ENCODE assay signal across 5 fruit fly cellular contexts in the genomic region with DNA sequence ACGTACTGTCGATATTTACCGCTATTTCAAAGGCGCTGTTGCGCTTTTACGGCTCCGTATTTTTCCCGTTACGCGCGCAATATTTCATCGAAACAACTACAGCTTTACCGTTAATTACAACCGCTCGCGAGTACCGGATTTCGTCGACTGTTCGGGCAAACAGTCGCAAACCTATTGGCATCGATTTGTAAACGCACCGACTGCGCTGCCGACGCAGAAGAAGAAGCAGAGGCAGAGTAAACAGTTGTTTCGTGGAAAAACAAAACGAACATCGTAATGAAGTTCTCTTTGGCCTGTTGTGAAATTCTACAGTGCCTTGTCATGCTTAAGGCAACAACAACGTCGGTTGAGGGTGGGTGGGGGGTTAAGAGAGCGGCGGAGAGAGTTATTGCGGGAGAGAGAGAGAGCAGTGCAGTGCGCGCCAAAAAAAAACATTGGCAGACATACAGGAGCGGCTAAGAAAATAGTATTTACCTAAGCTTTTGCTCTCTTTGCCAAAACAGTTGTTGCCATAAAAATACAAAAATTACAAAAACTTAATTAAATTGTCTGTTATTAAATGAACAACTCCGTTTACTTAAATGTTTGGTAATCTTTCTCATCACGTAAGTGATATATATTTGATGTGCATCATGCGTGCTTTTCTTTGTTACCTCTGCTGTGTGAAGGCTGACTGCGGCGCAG.
TF ChIP-seq lines count a peak whose summit lies in the region.

Gene CG5953, minus strand, starts transcription at position 176 of the 684 bp plus-strand sequence.

TF ChIP-seq in whole organism, adult, 20 proteins besides CTCF, POLR2A, EP300 and RAD21 (continued from another document):
- peak; percentile 96 for TF ChIP-seq CG33017 (tag; optimal IDR thresholded peaks at IDR 0.05; lab: Kevin White, UChicago)
- peak; percentile 64 for TF ChIP-seq Crg-1 (GFP tag; optimal IDR thresholded peaks at IDR 0.05; lab: Kevin White, UChicago)
- TF ChIP-seq CG1620 (GFP tag; optimal IDR thresholded peaks at IDR 0.05; lab: Kevin White, UChicago): peak; percentile 45
- peak; percentile 89 for TF ChIP-seq CG14711 (tag; optimal IDR thresholded peaks at IDR 0.05; lab: Kevin White, UChicago)
- TF ChIP-seq kay (GFP tag; lab: Kevin White, UChicago; ENCODE audit: borderline replicate concordance): peak; percentile 86
TF ChIP-seq in whole organism, adult: peak in this region for 20.

TF ChIP-seq in whole organism, embryonic, 481 proteins besides CTCF, POLR2A, EP300 and RAD21 (continued from another document and continues in another):
- TF ChIP-seq cwo (GFP tag; optimal IDR thresholded peaks at IDR 0.05; lab: Kevin White, UChicago) (peak; percentile 96), Ravus (GFP tag; IDR thresholded peaks at IDR 0.05; lab: Robert Waterston, UW) (peak; percentile 91), CG1024 (GFP tag; IDR thresholded peaks at IDR 0.05; lab: Robert Waterston, UW) (peak; percentile 89), CG8290 (GFP tag; optimal IDR thresholded peaks at IDR 0.05; lab: Kevin White, UChicago) (peak; percentile 68), CG8290 (tag; optimal IDR thresholded peaks at IDR 0.05; lab: Kevin White, UChicago) (peak; percentile 80 to 82), CG11696 (GFP tag; IDR thresholded peaks at IDR 0.05; lab: Robert Waterston, UW) (peak; percentile 100), Optix (GFP tag; IDR thresholded peaks at IDR 0.05; lab: Robert Waterston, UW) (peak; percentile 83), CG15479 (GFP tag; optimal IDR thresholded peaks at IDR 0.05; lab: Kevin White, UChicago) (peak; percentile 67), cas (GFP tag; IDR thresholded peaks at IDR 0.05; lab: Robert Waterston, UW) (peak; percentile 79), CG15073 (GFP tag; optimal IDR thresholded peaks at IDR 0.05; lab: Kevin White, UChicago) (peak; percentile 68), CG3281 (GFP tag; optimal IDR thresholded peaks at IDR 0.05; lab: Kevin White, UChicago) (peak; percentile 98), psq (GFP tag; optimal IDR thresholded peaks at IDR 0.05; lab: Kevin White, UChicago) (no peak), CG30431 (GFP tag; optimal IDR thresholded peaks at IDR 0.05; lab: Kevin White, UChicago) (peak; percentile 94), CG7928 (GFP tag; optimal IDR thresholded peaks at IDR 0.05; lab: Kevin White, UChicago) (peak; percentile 75), CG10147 (GFP tag; optimal IDR thresholded peaks at IDR 0.05; lab: Kevin White, UChicago) (peak; percentile 97), Dip2 (GFP tag; IDR thresholded peaks at IDR 0.05; lab: Robert Waterston, UW) (peak; percentile 58; the same call in 1 of the 2 replicates), fd96Cb (tag; optimal IDR thresholded peaks at IDR 0.05; lab: Kevin White, UChicago) (peak; percentile 97), CG11456 (GFP tag; IDR thresholded peaks at IDR 0.05; lab: Robert Waterston, UW) (peak; percentile 90), BtbVII (GFP tag; optimal IDR thresholded peaks at IDR 0.05; lab: Kevin White, UChicago) (peak; percentile 97), slou (GFP tag; optimal IDR thresholded peaks at IDR 0.05; lab: Kevin White, UChicago) (peak; percentile 90), nerfin-1 (tag; optimal IDR thresholded peaks at IDR 0.05; lab: Kevin White, UChicago) (peak; percentile 94), D19A (tag; optimal IDR thresholded peaks at IDR 0.05; lab: Kevin White, UChicago) (peak; percentile 93), CG14014 (GFP tag; IDR thresholded peaks at IDR 0.05; lab: Robert Waterston, UW) (peak; percentile 95), stc (GFP tag; IDR thresholded peaks at IDR 0.05; lab: Robert Waterston, UW) (peak; percentile 97), CG6791 (GFP tag; IDR thresholded peaks at IDR 0.05; lab: Robert Waterston, UW; ENCODE audit: partially characterized antibody) (no peak; the same call in 2 of the 3 replicates), Dad (GFP tag; optimal IDR thresholded peaks at IDR 0.05; lab: Kevin White, UChicago) (peak; percentile 71), ci (GFP tag; IDR thresholded peaks at IDR 0.05; lab: Robert Waterston, UW) (peak; percentile 97), CG15269 (tag; optimal IDR thresholded peaks at IDR 0.05; lab: Kevin White, UChicago) (peak; percentile 96)

TF ChIP-seq in whole organism, prepupa, 60 proteins besides CTCF, POLR2A, EP300 and RAD21 (continued from another document and continues in another):
- TF ChIP-seq CG3032 (tag; optimal IDR thresholded peaks at IDR 0.05; lab: Kevin White, UChicago) (peak; percentile 98), CG11294 (GFP tag; IDR thresholded peaks at IDR 0.05; lab: Robert Waterston, UW) (peak; percentile 96), CG10669 (GFP tag; optimal IDR thresholded peaks at IDR 0.05; lab: Kevin White, UChicago) (peak; percentile 98), CG31627 (GFP tag; optimal IDR thresholded peaks at IDR 0.05; lab: Kevin White, UChicago) (peak; percentile 98), Hr4 (GFP tag; optimal IDR thresholded peaks at IDR 0.05; lab: Kevin White, UChicago) (peak; percentile 98), Blimp-1 (GFP tag; optimal IDR thresholded peaks at IDR 0.05; lab: Kevin White, UChicago) (peak; percentile 93), spab (GFP tag; optimal IDR thresholded peaks at IDR 0.05; lab: Kevin White, UChicago) (peak; percentile 98), CG1621 (tag; optimal IDR thresholded peaks at IDR 0.05; lab: Kevin White, UChicago) (peak; percentile 96), fd85E (GFP tag; optimal IDR thresholded peaks at IDR 0.05; lab: Kevin White, UChicago) (peak; percentile 68), Met (GFP tag; optimal IDR thresholded peaks at IDR 0.05; lab: Kevin White, UChicago) (peak; percentile 98), CG3919 (GFP tag; optimal IDR thresholded peaks at IDR 0.05; lab: Kevin White, UChicago) (peak; percentile 97), cyc (GFP tag; optimal IDR thresholded peaks at IDR 0.05; lab: Kevin White, UChicago) (peak; percentile 97), CG11762 (GFP tag; optimal IDR thresholded peaks at IDR 0.05; lab: Kevin White, UChicago; ENCODE audit: insufficient read depth) (peak; percentile 97), CG6854 (GFP tag; optimal IDR thresholded peaks at IDR 0.05; lab: Kevin White, UChicago) (peak; percentile 97), ss (GFP tag; optimal IDR thresholded peaks at IDR 0.05; lab: Kevin White, UChicago) (peak; percentile 98), CG34406 (GFP tag; optimal IDR thresholded peaks at IDR 0.05; lab: Kevin White, UChicago) (peak; percentile 98), CG15336 (GFP tag; IDR thresholded peaks at IDR 0.05; lab: Robert Waterston, UW) (peak; percentile 99), Sox15 (GFP tag; optimal IDR thresholded peaks at IDR 0.05; lab: Kevin White, UChicago) (peak; percentile 96), Eip78C (GFP tag; lab: Kevin White, UChicago) (peak; percentile 99), topi (GFP tag; optimal IDR thresholded peaks at IDR 0.05; lab: Kevin White, UChicago) (peak; percentile 98), Eip75B (GFP tag; optimal IDR thresholded peaks at IDR 0.05; lab: Kevin White, UChicago) (peak; percentile 98), Sox14 (GFP tag; optimal IDR thresholded peaks at IDR 0.05; lab: Kevin White, UChicago) (peak; percentile 99), Eip93F (GFP tag; optimal IDR thresholded peaks at IDR 0.05; lab: Kevin White, UChicago) (peak; percentile 94), salr (GFP tag; optimal IDR thresholded peaks at IDR 0.05; lab: Kevin White, UChicago) (peak; percentile 93 to 97), CG8119 (GFP tag; IDR thresholded peaks at IDR 0.05; lab: Robert Waterston, UW) (peak; percentile 99), pdm3 (GFP tag; optimal IDR thresholded peaks at IDR 0.05; lab: Kevin White, UChicago) (peak; percentile 97), Hr39 (GFP tag; optimal IDR thresholded peaks at IDR 0.05; lab: Kevin White, UChicago) (peak; percentile 98), CG8319 (GFP tag; optimal IDR thresholded peaks at IDR 0.05; lab: Kevin White, UChicago) (peak; percentile 95), CG8632 (GFP tag; optimal IDR thresholded peaks at IDR 0.05; lab: Kevin White, UChicago) (peak; percentile 97), dac (GFP tag; optimal IDR thresholded peaks at IDR 0.05; lab: Kevin White, UChicago) (peak; percentile 95)

TF ChIP-seq in whole organism, pupa, 21 proteins besides CTCF, POLR2A, EP300 and RAD21 (continued from another document):
- TF ChIP-seq CG13204 (GFP tag; optimal IDR thresholded peaks at IDR 0.05; lab: Kevin White, UChicago) (no peak), CG9948 (tag; optimal IDR thresholded peaks at IDR 0.05; lab: Kevin White, UChicago) (peak; percentile 99), CG17806 (tag; optimal IDR thresholded peaks at IDR 0.05; lab: Kevin White, UChicago) (peak; percentile 98)

TF ChIP-seq in whole organism, wandering third instar larva, 38 proteins besides CTCF, POLR2A, EP300 and RAD21 (continued from another document):
- TF ChIP-seq Dif (GFP tag; optimal IDR thresholded peaks at IDR 0.05; lab: Kevin White, UChicago; ENCODE audit: partially characterized antibody) (peak; percentile 85), jim (GFP tag; optimal IDR thresholded peaks at IDR 0.05; lab: Kevin White, UChicago) (no peak), foxo (GFP tag; optimal IDR thresholded peaks at IDR 0.05; lab: Kevin White, UChicago) (peak; percentile 67 to 97), tai (GFP tag; optimal IDR thresholded peaks at IDR 0.05; lab: Kevin White, UChicago) (no peak), GATAd (GFP tag; optimal IDR thresholded peaks at IDR 0.05; lab: Kevin White, UChicago) (peak; percentile 45), psq (GFP tag; optimal IDR thresholded peaks at IDR 0.05; lab: Kevin White, UChicago) (no peak), Sp1 (GFP tag; optimal IDR thresholded peaks at IDR 0.05; lab: Kevin White, UChicago) (peak; percentile 98), N (GFP tag; optimal IDR thresholded peaks at IDR 0.05; lab: Kevin White, UChicago) (no peak), CG9705 (GFP tag; optimal IDR thresholded peaks at IDR 0.05; lab: Kevin White, UChicago) (peak; percentile 96), usp (GFP tag; optimal IDR thresholded peaks at IDR 0.05; lab: Kevin White, UChicago) (no peak), Hr78 (GFP tag; optimal IDR thresholded peaks at IDR 0.05; lab: Kevin White, UChicago) (no peak), CG32264 (GFP tag; optimal IDR thresholded peaks at IDR 0.05; lab: Kevin White, UChicago) (peak; percentile 95), br (GFP tag; optimal IDR thresholded peaks at IDR 0.05; lab: Kevin White, UChicago) (peak; percentile 97), dmrt93B (GFP tag; optimal IDR thresholded peaks at IDR 0.05; lab: Kevin White, UChicago) (peak; percentile 97), Jra (GFP tag; optimal IDR thresholded peaks at IDR 0.05; lab: Kevin White, UChicago) (peak; percentile 83), brk (GFP tag; optimal IDR thresholded peaks at IDR 0.05; lab: Kevin White, UChicago) (peak; percentile 86), pan (optimal IDR thresholded peaks at IDR 0.05; lab: Kevin White, UChicago) (no peak), h (GFP tag; optimal IDR thresholded peaks at IDR 0.05; lab: Kevin White, UChicago) (peak; percentile 97), woc (GFP tag; optimal IDR thresholded peaks at IDR 0.05; lab: Kevin White, UChicago) (peak; percentile 98), dl (GFP tag; optimal IDR thresholded peaks at IDR 0.05; lab: Kevin White, UChicago; ENCODE audit: insufficient read depth in 1 of 2, partially characterized antibody in 2 of 2) (peak; percentile 71 to 80), rgr (GFP tag; optimal IDR thresholded peaks at IDR 0.05; lab: Kevin White, UChicago) (peak; percentile 97)
